Worm (Caenorhabditis elegans): ENCODE results near the gene F01D4.8.
A peak's percentile ranks its signal among the peaks of the same experiment; 100 is the strongest.

F01D4.8 gene

DNA sequence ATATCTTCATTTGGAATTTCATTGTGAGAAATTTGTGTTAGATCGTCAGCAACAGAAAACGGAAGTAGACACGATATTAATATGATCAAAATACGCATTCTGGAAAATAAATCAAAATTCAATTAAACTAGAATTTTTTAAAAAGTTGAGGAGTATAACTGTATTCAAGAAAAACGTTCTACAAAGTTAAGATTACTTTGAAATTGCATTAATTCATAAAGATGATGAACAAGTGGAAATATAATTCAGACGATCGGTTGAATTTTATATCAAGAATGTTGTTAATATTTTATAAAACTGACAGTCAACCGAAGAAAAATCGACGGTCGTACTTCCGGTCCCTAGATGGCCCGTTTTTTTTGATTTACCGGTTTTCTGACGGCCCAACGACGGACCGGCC is at the start of gene F01D4.8:
F01D4.8 (minus strand) TSS at position 101 of the 400 bp plus-strand sequence.
- TF ChIP-seq pes-1 (GFP tag; IDR thresholded peaks at IDR 0.05) (no peak), ceh-13 (GFP tag; optimal IDR thresholded peaks at IDR 0.05) (no peak), F13C5.2 (tag; optimal IDR thresholded peaks at IDR 0.05) (no peak), tra-4 (tag; optimal IDR thresholded peaks at IDR 0.05) (no peak)

DNA sequence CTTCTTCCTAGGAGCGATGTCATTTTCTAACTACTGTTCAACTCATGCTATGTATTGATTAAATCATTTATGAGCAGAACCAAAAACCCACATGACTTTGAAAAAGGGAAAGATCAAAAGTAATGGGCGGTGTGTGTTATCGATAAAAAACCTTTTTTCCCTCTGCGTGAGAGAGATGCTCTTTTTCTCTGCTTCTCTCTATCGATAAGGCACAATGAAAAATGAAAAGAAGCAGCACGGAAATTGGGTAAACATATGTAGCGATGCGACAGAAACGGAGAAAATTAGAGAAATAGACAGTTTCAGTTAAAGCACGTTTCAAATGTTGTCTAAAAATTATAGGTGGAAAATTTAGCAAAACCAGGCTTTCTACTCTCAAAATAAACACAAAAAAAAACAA is 49.4 kb upstream of the F01D4.8 start:
- no peak for TF ChIP-seq F13C5.2 (tag; optimal IDR thresholded peaks at IDR 0.05)

DNA sequence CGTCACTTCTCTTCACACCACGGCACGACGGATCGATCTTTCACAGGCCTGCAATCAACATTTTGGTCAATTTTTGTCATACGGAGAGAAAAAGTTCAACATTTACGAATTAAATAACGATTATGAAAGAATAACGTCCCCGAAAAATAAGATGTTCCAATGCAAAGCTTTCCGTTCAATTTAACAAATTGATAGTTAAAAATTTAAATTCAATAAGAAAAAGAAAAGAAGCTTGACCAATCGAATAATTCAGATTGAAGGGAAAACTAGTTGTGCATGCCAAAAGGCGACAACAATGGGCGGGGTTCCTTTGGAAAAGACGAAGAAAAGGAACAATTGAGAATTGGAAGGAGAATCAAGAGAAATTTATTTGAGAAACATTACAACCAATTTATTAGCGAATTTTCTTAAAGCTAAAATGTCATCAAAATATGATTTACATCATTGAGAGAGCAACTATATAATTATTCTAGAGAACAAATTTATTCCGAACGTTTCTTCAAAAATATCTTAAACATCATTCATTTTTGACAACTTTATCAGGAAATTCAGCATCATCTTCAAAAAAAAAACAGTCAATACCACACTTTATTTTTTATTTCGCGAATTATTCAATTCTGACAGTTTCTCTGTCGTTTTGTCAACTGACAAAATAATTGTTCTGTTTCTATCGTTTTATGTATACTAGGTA is 48.8 kb upstream of the F01D4.8 start, which contains the start of gene tax-6:
tax-6 (minus strand) TSS at position 51 of the 691 bp plus-strand sequence.
- TF ChIP-seq hmbx-1 (tag; optimal IDR thresholded peaks at IDR 0.05) (no peak), ama-1 (optimal IDR thresholded peaks at IDR 0.05) (no peak), aly-1 (tag; optimal IDR thresholded peaks at IDR 0.05) (no peak), ets-7 (tag; optimal IDR thresholded peaks at IDR 0.05) (no peak)

DNA sequence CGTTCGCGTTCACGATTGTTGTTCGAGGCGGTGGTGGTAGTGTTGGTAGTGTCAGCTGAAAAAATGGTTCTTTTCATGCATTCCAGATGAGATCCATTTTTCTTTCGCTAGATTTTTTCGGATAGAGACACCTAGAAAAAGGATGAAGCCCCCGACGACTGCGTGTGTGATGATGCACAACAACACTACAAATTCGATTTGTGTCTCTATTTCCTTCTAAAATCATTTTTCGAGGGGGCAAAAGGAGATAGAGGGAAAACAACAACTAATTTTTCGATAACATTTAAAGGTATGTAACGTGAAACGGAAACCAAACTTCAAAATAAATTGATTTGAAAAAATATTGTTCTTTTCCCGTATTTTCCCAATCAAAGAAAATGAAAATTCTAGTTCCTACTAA is 47.6 kb upstream of the F01D4.8 start:
- TF ChIP-seq hmbx-1 (tag; optimal IDR thresholded peaks at IDR 0.05) (no peak), ama-1 (optimal IDR thresholded peaks at IDR 0.05) (no peak), aly-1 (tag; optimal IDR thresholded peaks at IDR 0.05) (no peak), scrt-1 (GFP tag; IDR thresholded peaks at IDR 0.05) (no peak)

DNA sequence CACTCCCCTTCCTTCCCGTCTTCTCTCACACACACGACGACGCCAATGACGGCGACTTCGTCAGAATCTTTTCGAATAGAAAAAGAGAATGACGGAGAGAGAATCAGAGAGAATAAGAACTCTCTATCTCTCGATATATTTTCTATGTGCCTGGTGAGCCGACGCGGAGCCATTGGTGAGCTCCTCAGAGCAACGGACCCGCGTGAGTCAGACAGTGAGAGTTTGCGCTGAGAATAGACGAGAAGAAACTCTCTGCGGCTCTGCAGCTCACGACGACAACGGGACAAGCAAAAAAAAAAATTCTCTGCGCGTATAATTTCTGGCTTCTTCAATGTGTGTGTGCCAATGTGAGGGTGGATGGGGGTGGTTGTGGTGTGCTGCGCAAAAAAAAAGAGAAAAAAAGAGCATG is 47.1 kb upstream of the F01D4.8 start:
- TF ChIP-seq B0310.2 (tag; optimal IDR thresholded peaks at IDR 0.05) (no peak), hmg-4 (GFP tag; optimal IDR thresholded peaks at IDR 0.05) (no peak), flt-1 (GFP tag; IDR thresholded peaks at IDR 0.05) (no peak), tbx-11 (GFP tag; IDR thresholded peaks at IDR 0.05) (no peak), aly-1 (tag; optimal IDR thresholded peaks at IDR 0.05) (no peak), tbx-37 (GFP tag; conservative IDR thresholded peaks at IDR 0.05) (no peak), hnd-1 (tag; optimal IDR thresholded peaks at IDR 0.05) (no peak), ets-7 (tag; optimal IDR thresholded peaks at IDR 0.05) (no peak), scrt-1 (GFP tag; IDR thresholded peaks at IDR 0.05) (no peak), hmbx-1 (tag; optimal IDR thresholded peaks at IDR 0.05) (no peak), ama-1 (optimal IDR thresholded peaks at IDR 0.05) (no peak), F13C5.2 (tag; optimal IDR thresholded peaks at IDR 0.05) (no peak), sea-1 (GFP tag; conservative IDR thresholded peaks at IDR 0.05) (no peak), tra-4 (tag; optimal IDR thresholded peaks at IDR 0.05) (no peak), ceh-36 (tag; optimal IDR thresholded peaks at IDR 0.05) (no peak)

DNA sequence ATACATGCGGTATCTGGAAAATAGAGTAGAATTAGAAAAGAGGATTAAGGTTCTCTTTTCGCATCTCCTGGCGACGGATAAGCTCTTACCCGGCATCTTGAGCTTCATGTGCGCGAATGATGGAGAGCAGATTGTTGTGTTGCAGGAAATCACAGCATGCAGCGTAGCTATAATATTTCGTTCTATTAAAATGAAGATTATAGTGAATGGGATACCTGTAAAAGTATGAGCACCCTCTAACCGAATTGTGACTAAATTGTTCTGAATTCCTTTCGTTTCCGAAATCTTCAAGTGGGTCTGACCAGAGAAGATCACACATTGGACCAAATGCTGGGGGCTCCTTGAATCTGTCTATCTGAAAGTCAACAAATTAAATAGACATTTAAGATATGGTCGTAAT is 45.5 kb upstream of the F01D4.8 start:
- no peak for TF ChIP-seq tra-4 (tag; optimal IDR thresholded peaks at IDR 0.05)
- no peak for TF ChIP-seq ets-7 (tag; optimal IDR thresholded peaks at IDR 0.05)
- TF ChIP-seq tbx-11 (GFP tag; IDR thresholded peaks at IDR 0.05), result no peak
- no peak for TF ChIP-seq scrt-1 (GFP tag; IDR thresholded peaks at IDR 0.05)
- TF ChIP-seq hmg-4 (GFP tag; optimal IDR thresholded peaks at IDR 0.05), result no peak
- TF ChIP-seq pes-1 (GFP tag; IDR thresholded peaks at IDR 0.05), result no peak
- TF ChIP-seq sea-1 (GFP tag; conservative IDR thresholded peaks at IDR 0.05), result no peak
- no peak for TF ChIP-seq ceh-13 (GFP tag; optimal IDR thresholded peaks at IDR 0.05)
- no peak for TF ChIP-seq hmbx-1 (tag; optimal IDR thresholded peaks at IDR 0.05)
- TF ChIP-seq ceh-36 (tag; optimal IDR thresholded peaks at IDR 0.05), result no peak
- no peak for TF ChIP-seq ama-1 (optimal IDR thresholded peaks at IDR 0.05)
- TF ChIP-seq aly-1 (tag; optimal IDR thresholded peaks at IDR 0.05), result no peak
- no peak for TF ChIP-seq B0310.2 (tag; optimal IDR thresholded peaks at IDR 0.05)
- TF ChIP-seq F13C5.2 (tag; optimal IDR thresholded peaks at IDR 0.05), result no peak
- no peak for TF ChIP-seq flt-1 (GFP tag; IDR thresholded peaks at IDR 0.05)
- TF ChIP-seq hnd-1 (tag; optimal IDR thresholded peaks at IDR 0.05), result no peak
- no peak for TF ChIP-seq tbx-37 (GFP tag; conservative IDR thresholded peaks at IDR 0.05)

DNA sequence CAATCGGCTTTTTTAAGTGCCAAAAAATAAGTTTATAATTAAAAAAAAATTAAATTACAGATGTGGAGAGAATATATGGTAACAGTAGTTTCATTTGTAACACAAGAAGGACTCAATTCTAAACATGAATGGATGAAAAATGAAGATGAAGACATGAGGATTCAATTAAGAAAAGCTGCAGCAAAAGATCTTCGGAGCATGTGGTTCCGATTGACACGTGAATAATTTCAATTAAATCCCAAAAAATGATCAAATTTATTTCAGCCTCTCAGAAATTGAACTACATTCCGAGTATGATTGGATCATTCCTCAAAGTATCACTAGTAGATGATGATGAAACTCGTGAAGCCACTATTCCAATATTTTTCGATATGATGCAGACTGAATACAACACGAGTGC is 36.5 kb upstream of the F01D4.8 start:
- no peak for TF ChIP-seq B0310.2 (tag; optimal IDR thresholded peaks at IDR 0.05)
- no peak for TF ChIP-seq hmg-4 (GFP tag; optimal IDR thresholded peaks at IDR 0.05)
- TF ChIP-seq flt-1 (GFP tag; IDR thresholded peaks at IDR 0.05), result no peak
- no peak for TF ChIP-seq tbx-37 (GFP tag; conservative IDR thresholded peaks at IDR 0.05)
- no peak for TF ChIP-seq pes-1 (GFP tag; IDR thresholded peaks at IDR 0.05)
- TF ChIP-seq F13C5.2 (tag; optimal IDR thresholded peaks at IDR 0.05), result no peak
- TF ChIP-seq sea-1 (GFP tag; conservative IDR thresholded peaks at IDR 0.05), result no peak
- TF ChIP-seq ama-1 (optimal IDR thresholded peaks at IDR 0.05), result no peak
- no peak for TF ChIP-seq ets-7 (tag; optimal IDR thresholded peaks at IDR 0.05)

DNA sequence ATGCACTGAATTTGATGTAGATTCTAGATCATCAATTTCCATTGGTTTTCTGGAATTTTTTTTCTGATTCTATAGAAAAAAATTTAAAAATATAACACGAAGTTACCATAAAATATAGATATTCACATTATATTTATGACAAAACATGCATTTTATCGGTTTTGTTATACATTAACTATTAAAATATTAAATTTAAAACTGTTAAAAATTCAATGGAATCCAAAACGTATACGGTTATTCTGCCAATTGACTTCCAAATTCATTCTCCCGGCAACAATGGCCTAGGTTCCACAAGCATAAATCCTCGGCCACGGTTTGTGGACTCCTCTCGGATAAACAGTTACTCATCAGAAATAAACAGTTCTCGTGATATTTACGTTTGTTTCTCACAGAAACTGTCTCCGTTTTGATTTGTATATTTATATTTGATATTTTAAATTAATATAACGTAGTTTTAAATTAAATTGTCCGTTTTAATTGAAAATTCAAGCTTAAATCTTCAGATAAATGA is 30.8 kb upstream of the F01D4.8 start, which contains the start of the genes F01D4.5 and ced-5:
F01D4.5 (minus strand) TSS at position 51 of the 511 bp plus-strand sequence.
ced-5 (plus strand) TSS at position 504 of the 511 bp plus-strand sequence.
- TF ChIP-seq tbx-37 (GFP tag; conservative IDR thresholded peaks at IDR 0.05), result peak; percentile 86
- 0 out of 2 replicates have a peak, but pooled peaks have one; percentile 46 for TF ChIP-seq flt-1 (GFP tag; IDR thresholded peaks at IDR 0.05)
- no peak for TF ChIP-seq ets-7 (tag; optimal IDR thresholded peaks at IDR 0.05)
- TF ChIP-seq B0310.2 (tag; optimal IDR thresholded peaks at IDR 0.05), result peak; percentile 26
- TF ChIP-seq hnd-1 (tag; optimal IDR thresholded peaks at IDR 0.05), result peak; percentile 24
- TF ChIP-seq pes-1 (GFP tag; IDR thresholded peaks at IDR 0.05), result no peak; the same call in 1 of the 2 replicates
